Worm (Caenorhabditis elegans): ENCODE results near the gene fbxa-136.

The fbxa-136 gene

DNA sequence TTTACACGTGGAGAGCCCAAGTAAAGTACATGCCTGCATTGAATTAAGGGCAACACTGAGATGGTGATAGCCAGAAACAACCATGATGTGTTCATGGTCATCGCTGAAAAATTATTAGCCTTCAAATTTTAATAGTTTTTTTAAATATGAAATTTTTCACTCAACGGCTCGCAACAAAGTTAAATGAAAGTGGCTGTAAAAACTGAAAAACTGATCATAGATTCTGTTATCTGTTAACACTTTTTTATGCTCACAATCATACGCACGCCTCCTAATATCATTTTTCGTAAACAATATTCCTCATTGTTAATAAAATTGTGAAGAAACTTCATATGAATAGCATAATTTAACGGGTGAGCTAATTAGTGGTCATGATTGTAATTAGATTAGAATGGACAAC is 10.6 kb downstream of the fbxa-136 start, which contains the start of gene C18D4.4:
C18D4.4 (minus strand) TSS at position 101 of the 400 bp plus-strand sequence.
- no peak for TF ChIP-seq elt-1 (tag; optimal IDR thresholded peaks at IDR 0.05; ENCODE audit: borderline replicate concordance, insufficient read depth)
- no peak for TF ChIP-seq M03D4.4 (tag; optimal IDR thresholded peaks at IDR 0.05)
- TF ChIP-seq unc-39 (tag; optimal IDR thresholded peaks at IDR 0.05): no peak
- TF ChIP-seq hlh-1 (tag; optimal IDR thresholded peaks at IDR 0.05): no peak
- no peak for TF ChIP-seq zip-8 (tag; optimal IDR thresholded peaks at IDR 0.05)
- TF ChIP-seq sem-2 (GFP tag; optimal IDR thresholded peaks at IDR 0.05): no peak
- TF ChIP-seq flh-1 (GFP tag; optimal IDR thresholded peaks at IDR 0.05): no peak
- no peak for TF ChIP-seq nhr-12 (tag; optimal IDR thresholded peaks at IDR 0.05)
- TF ChIP-seq bed-3 (GFP tag; optimal IDR thresholded peaks at IDR 0.05): no peak
- TF ChIP-seq ham-2 (GFP tag; optimal IDR thresholded peaks at IDR 0.05): no peak
- TF ChIP-seq nhr-76 (tag; optimal IDR thresholded peaks at IDR 0.05): no peak
- TF ChIP-seq ces-1 (GFP tag; optimal IDR thresholded peaks at IDR 0.05): no peak
- no peak for TF ChIP-seq ztf-11 (tag; optimal IDR thresholded peaks at IDR 0.05)
- no peak for TF ChIP-seq nhr-2 (tag; optimal IDR thresholded peaks at IDR 0.05)
- no peak for TF ChIP-seq pha-4 (tag; optimal IDR thresholded peaks at IDR 0.05)
- TF ChIP-seq sptf-1 (tag; optimal IDR thresholded peaks at IDR 0.05): no peak
- TF ChIP-seq lin-32 (GFP tag; optimal IDR thresholded peaks at IDR 0.05): no peak

DNA sequence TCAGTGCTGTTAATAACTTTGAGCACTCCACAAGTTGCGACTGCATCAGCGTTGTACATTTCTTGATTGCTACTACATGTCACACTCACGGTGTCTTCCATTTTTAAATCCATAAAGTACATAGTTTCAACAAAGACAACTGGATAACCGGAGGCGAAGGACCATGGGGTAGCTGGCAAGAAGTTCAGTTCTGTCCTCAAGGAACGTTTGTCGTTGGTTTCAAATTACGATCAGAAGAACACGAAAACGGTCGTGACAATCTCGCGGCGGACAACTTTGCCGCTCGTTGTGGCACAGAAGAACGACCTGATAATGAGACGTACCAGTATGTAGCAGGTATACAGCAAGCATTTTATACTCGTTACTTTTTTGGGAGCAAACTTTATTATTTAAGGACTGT is 11.9 kb downstream of the fbxa-136 start, which contains the start of gene C18D4.3:
C18D4.3 (minus strand) TSS at position 101 of the 400 bp plus-strand sequence.
- TF ChIP-seq M03D4.4 (tag; optimal IDR thresholded peaks at IDR 0.05) (no peak), sptf-1 (tag; optimal IDR thresholded peaks at IDR 0.05) (no peak), tbx-8 (GFP tag; optimal IDR thresholded peaks at IDR 0.05) (no peak), blmp-1 (tag; optimal IDR thresholded peaks at IDR 0.05) (no peak), nhr-237 (tag; optimal IDR thresholded peaks at IDR 0.05) (no peak), lin-32 (GFP tag; optimal IDR thresholded peaks at IDR 0.05) (no peak), nhr-76 (tag; optimal IDR thresholded peaks at IDR 0.05) (no peak), sem-2 (GFP tag; optimal IDR thresholded peaks at IDR 0.05) (no peak), pha-4 (tag; optimal IDR thresholded peaks at IDR 0.05) (no peak), nhr-2 (tag; optimal IDR thresholded peaks at IDR 0.05) (no peak), unc-39 (tag; optimal IDR thresholded peaks at IDR 0.05) (no peak)

DNA sequence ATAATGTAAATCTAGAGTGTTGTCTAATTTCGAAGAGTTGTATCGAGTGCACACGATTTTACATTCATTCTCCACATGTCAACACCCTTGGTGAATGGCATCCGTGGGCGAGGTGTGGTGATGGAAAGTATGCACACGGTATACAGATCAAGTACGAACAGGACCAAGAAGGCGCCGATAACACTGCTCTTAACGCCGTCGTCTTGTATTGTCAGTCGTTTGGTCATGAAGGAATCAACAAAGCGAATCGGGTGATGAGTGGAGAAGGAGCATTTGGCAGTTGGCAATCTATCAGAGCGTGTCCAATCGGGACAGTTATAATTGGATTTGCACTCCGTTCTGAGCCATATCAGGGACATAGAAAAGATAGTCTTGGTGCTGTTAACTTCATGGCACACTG is 12.4 kb downstream of the fbxa-136 start:
- TF ChIP-seq nhr-28 (tag; optimal IDR thresholded peaks at IDR 0.05) (no peak), drap-1 (GFP tag; optimal IDR thresholded peaks at IDR 0.05) (no peak), mab-5 (tag; optimal IDR thresholded peaks at IDR 0.05) (no peak), hlh-1 (tag; optimal IDR thresholded peaks at IDR 0.05) (no peak), flh-1 (GFP tag; optimal IDR thresholded peaks at IDR 0.05) (no peak), unc-39 (tag; optimal IDR thresholded peaks at IDR 0.05) (no peak), M03D4.4 (tag; optimal IDR thresholded peaks at IDR 0.05) (no peak), sem-2 (GFP tag; optimal IDR thresholded peaks at IDR 0.05) (no peak), ham-2 (GFP tag; optimal IDR thresholded peaks at IDR 0.05) (no peak), ceh-39 (tag; optimal IDR thresholded peaks at IDR 0.05) (no peak), nhr-2 (tag; optimal IDR thresholded peaks at IDR 0.05) (no peak), lin-13 (tag; optimal IDR thresholded peaks at IDR 0.05) (no peak), mep-1 (tag; optimal IDR thresholded peaks at IDR 0.05) (no peak), nhr-12 (tag; optimal IDR thresholded peaks at IDR 0.05) (no peak), sptf-1 (tag; optimal IDR thresholded peaks at IDR 0.05) (no peak), tbx-8 (GFP tag; optimal IDR thresholded peaks at IDR 0.05) (no peak), unc-120 (tag; optimal IDR thresholded peaks at IDR 0.05; ENCODE audit: poor library complexity, severe bottlenecking) (no peak)

DNA sequence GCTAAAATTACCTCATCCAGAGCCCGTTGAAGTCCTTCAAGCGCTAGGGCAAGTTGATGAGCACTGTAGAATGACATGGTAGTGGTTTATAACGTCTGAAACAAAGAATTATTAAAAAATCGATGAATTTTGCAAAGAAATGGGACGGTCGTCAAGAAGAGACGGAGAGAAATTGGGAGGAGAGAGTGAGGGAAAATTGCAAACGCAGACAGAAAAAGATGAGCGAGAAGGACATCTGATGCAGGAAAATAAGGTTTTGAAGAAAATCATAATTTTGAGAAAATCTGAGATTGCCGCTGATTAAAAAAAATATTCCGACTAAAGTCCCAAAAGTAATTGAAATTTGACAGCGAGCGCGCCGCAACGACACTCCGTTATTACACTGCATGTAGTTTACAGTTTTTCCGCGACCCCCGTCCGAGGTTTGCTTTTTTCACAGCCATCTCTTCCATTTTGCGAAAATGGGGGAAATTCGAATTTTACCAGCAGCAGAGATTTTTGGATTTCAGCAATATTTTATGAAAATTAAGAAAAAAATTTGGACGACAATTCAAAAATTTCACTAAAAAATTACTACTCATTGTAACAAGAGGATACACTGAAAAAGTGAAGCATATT is 17.6 kb downstream of the fbxa-136 start, which contains the start of gene C18D4.6:
C18D4.6 (minus strand) TSS at position 97 of the 618 bp plus-strand sequence.
- TF ChIP-seq bed-3 (GFP tag; optimal IDR thresholded peaks at IDR 0.05): no peak
- peak; percentile 38 for TF ChIP-seq drap-1 (GFP tag; optimal IDR thresholded peaks at IDR 0.05)

DNA sequence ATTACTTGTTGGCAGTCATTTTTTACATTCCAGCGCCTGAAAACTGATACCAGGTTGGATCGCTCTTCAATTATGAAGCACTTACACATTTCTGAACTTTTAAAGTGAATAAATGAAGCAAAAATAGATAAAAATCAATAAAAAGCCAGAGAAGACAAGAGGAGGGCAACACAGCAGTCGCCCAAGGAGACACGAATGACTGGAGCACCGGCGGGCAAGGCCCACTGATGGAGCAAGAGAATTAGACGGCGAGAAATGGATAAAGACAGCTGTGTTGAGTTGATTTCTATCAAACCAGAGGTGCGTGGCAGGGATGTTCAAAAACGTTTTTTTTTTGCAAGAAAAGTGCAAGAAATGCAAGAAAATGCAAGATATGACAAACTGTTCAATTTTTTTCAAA is 18.5 kb downstream of the fbxa-136 start:
- TF ChIP-seq unc-120 (tag; optimal IDR thresholded peaks at IDR 0.05; ENCODE audit: poor library complexity, severe bottlenecking) (peak; percentile 67), pha-4 (tag; optimal IDR thresholded peaks at IDR 0.05) (no peak), flh-1 (GFP tag; optimal IDR thresholded peaks at IDR 0.05) (no peak), ces-1 (GFP tag; optimal IDR thresholded peaks at IDR 0.05) (no peak), hlh-1 (tag; optimal IDR thresholded peaks at IDR 0.05) (peak; percentile 68), elt-1 (tag; optimal IDR thresholded peaks at IDR 0.05; ENCODE audit: borderline replicate concordance, insufficient read depth) (no peak), blmp-1 (tag; optimal IDR thresholded peaks at IDR 0.05) (no peak), ceh-43 (GFP tag; optimal IDR thresholded peaks at IDR 0.05) (no peak), nhr-237 (tag; optimal IDR thresholded peaks at IDR 0.05) (no peak), sem-2 (GFP tag; optimal IDR thresholded peaks at IDR 0.05) (no peak), lin-13 (tag; optimal IDR thresholded peaks at IDR 0.05) (no peak)

All from whole organism, mixed stage, embryonic.